Worm (Caenorhabditis elegans) whole organism, midembryonic: Measurements from ENCODE around the gene col-139.

Source experiments
- cog-1 ChIP-seq: sonication (generic microtip); optimal IDR thresholded peaks from 2 replicates; lab custom pipeline; 2016; ENCODE audit warnings: missing genetic modification characterization, missing compliant biosample characterization
- ztf-23 ChIP-seq: fragments of 200-800 bp; sonication (Bioruptor generic); IDR thresholded peaks from 2 replicates; pipeline ENCODE4 v1.3.6; 2022; ENCODE audit warnings: missing genetic modification reagents, missing genetic modification characterization, missing compliant biosample characterization
- ztf-29 ChIP-seq: fragments of 200-800 bp; sonication (Bioruptor generic); IDR thresholded peaks from 2 replicates; pipeline ENCODE4 v1.3.6; 2022; ENCODE audit warnings: missing genetic modification reagents, missing genetic modification characterization, missing compliant biosample characterization

ce11 chrV:4655175-4655574 is 1.4 kb upstream of the col-139 start, which contains the start of gene F41F3.9:
- TF ChIP-seq ztf-23 (GFP tag; lab: Robert Waterston, UW) (no peak), ztf-29 (GFP tag; lab: Robert Waterston, UW) (no peak), cog-1 (tag; lab: Kevin White, UChicago) (no peak)
